Worm (Caenorhabditis elegans): ENCODE measurements around the gene mbr-1.

mbr-1 gene

DNA sequence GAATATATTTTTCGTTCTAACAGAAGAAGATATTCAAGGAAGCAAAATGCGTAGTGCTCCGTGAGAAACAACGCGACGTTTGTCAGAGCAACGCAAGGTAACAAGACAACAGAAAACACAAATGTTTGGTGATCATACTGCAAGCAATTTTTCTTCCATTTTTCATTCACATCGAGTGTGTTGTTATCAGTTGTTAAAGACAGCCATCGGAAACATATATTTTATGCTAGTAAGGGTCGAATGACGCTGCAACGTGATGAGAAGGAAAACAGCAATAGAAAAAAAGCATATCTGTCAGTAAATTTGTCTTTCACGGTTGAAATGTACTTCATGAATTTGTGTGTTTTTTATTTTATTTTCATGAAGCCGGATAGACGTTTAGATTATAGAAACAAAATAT lies 26.3 kb upstream of the mbr-1 start:
- TF ChIP-seq lin-32 (GFP tag; optimal IDR thresholded peaks at IDR 0.05), result no peak

DNA sequence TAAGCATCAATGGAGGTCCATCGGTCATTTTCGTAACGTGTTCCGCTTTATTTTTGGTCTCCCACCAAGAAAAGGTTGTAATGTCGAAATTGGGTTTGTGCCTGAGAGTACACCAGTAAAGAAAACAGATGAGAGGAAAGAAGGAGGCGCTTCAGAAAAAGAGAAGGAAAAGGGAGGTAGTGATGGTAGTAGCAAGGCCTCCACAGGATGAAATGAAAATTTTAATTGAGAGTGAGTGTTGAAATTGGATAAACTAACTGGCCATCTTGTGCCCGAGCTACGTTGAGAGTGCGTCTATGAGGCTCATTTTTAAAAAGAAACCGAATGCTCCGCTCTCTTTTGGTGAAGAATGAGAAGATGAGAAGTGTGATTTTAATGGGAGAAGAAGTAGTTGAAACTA lies 24.5 kb upstream of the mbr-1 start, which contains the start of gene R07A4.2:
Gene R07A4.2 (minus strand): TSS at position 101 of the 400 bp plus-strand sequence.
- no peak for TF ChIP-seq ceh-43 (GFP tag; optimal IDR thresholded peaks at IDR 0.05)
- TF ChIP-seq nhr-12 (tag; optimal IDR thresholded peaks at IDR 0.05), result no peak
- no peak for TF ChIP-seq elt-1 (tag; optimal IDR thresholded peaks at IDR 0.05; ENCODE audit: borderline replicate concordance, insufficient read depth)
- no peak for TF ChIP-seq ham-2 (GFP tag; optimal IDR thresholded peaks at IDR 0.05)
- TF ChIP-seq lin-32 (GFP tag; optimal IDR thresholded peaks at IDR 0.05), result no peak
- no peak for TF ChIP-seq lin-13 (tag; optimal IDR thresholded peaks at IDR 0.05)
- TF ChIP-seq bed-3 (GFP tag; optimal IDR thresholded peaks at IDR 0.05), result no peak
- TF ChIP-seq tbx-8 (GFP tag; optimal IDR thresholded peaks at IDR 0.05), result no peak
- TF ChIP-seq mep-1 (tag; optimal IDR thresholded peaks at IDR 0.05), result no peak

DNA sequence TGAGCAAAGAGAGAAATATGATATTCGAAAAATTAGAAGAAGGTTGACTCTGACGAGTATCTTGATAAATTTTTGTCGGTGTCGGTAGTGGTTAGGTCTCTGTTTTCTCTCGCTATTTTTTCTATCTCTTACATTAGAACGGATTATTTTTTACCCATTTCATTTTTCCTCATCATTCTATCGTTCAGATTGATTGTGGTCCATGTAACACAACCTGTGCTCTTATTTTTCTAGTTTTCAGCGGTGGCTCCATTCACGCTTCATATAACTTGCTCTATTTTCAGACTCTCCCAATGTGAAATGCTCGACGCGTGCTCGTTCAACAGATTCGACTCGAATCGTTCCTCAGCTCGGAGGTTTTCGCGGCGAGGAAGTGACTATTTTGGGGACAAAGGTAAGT lies 12.2 kb upstream of the mbr-1 start, which contains the start of gene egl-36:
Gene egl-36 (plus strand): TSS at position 301 of the 400 bp plus-strand sequence.
- no peak for TF ChIP-seq ceh-39 (tag; optimal IDR thresholded peaks at IDR 0.05)
- no peak for TF ChIP-seq ham-2 (GFP tag; optimal IDR thresholded peaks at IDR 0.05)
- TF ChIP-seq nhr-237 (tag; optimal IDR thresholded peaks at IDR 0.05), result no peak
- no peak for TF ChIP-seq lsy-2 (tag; optimal IDR thresholded peaks at IDR 0.05)
- no peak for TF ChIP-seq unc-120 (tag; optimal IDR thresholded peaks at IDR 0.05; ENCODE audit: poor library complexity, severe bottlenecking)
- no peak for TF ChIP-seq hlh-1 (tag; optimal IDR thresholded peaks at IDR 0.05)
- no peak for TF ChIP-seq ztf-11 (tag; optimal IDR thresholded peaks at IDR 0.05)
- no peak for TF ChIP-seq nhr-12 (tag; optimal IDR thresholded peaks at IDR 0.05)
- no peak for TF ChIP-seq zip-8 (tag; optimal IDR thresholded peaks at IDR 0.05)
- no peak for TF ChIP-seq mab-5 (tag; optimal IDR thresholded peaks at IDR 0.05)
- no peak for TF ChIP-seq snpc-4 (tag; optimal IDR thresholded peaks at IDR 0.05)
- no peak for TF ChIP-seq mep-1 (tag; optimal IDR thresholded peaks at IDR 0.05)
- TF ChIP-seq sptf-1 (tag; optimal IDR thresholded peaks at IDR 0.05), result no peak
- TF ChIP-seq elt-1 (tag; optimal IDR thresholded peaks at IDR 0.05; ENCODE audit: borderline replicate concordance, insufficient read depth), result no peak
- no peak for TF ChIP-seq ceh-83 (GFP tag; optimal IDR thresholded peaks at IDR 0.05)
- no peak for TF ChIP-seq tbx-8 (GFP tag; optimal IDR thresholded peaks at IDR 0.05)
- TF ChIP-seq nhr-28 (tag; optimal IDR thresholded peaks at IDR 0.05), result no peak
- no peak for TF ChIP-seq ces-1 (GFP tag; optimal IDR thresholded peaks at IDR 0.05)

DNA sequence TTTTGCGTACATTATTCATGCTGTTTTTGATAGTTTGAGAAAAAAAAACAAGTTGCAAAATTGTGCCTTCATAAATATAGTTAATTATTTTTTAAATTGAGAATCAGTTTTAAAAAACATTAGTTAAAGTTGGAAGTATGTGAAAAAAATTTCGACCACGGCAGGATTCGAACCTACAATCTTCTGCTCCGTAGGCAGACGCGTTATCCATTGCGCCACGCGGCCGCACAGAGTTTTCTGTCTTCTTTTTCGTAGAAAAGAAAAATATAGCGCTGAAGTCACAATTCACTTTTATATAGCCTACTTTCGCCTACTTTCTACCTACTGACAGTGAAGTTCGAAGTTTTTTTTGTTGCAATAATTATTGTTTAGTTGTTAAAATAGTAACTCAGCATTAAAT lies 10.0 kb upstream of the mbr-1 start:
- no peak for TF ChIP-seq ces-1 (GFP tag; optimal IDR thresholded peaks at IDR 0.05)

DNA sequence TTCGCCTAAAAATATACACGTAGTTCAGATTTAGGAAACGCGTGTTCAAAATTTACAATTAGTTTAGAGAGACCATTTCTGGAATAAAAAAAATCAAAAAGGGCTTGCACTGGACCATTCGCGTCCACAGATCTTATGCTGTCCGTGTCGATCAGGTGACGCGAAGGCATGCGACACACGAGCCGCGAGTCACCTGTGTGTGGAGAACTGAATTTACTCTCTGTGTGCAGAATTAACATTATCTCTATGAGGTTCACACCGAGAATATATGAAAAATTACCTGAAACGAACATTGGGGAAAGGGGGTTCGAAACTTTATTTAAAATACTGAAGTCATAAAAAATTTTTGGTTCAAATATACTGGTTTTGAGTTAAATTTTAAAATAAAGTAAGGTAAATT lies 5.8 kb upstream of the mbr-1 start:
- no peak for TF ChIP-seq unc-120 (tag; optimal IDR thresholded peaks at IDR 0.05; ENCODE audit: poor library complexity, severe bottlenecking)
- TF ChIP-seq nhr-76 (tag; optimal IDR thresholded peaks at IDR 0.05), result no peak
- no peak for TF ChIP-seq lin-13 (tag; optimal IDR thresholded peaks at IDR 0.05)
- TF ChIP-seq cnd-1 (tag; optimal IDR thresholded peaks at IDR 0.05), result no peak
- no peak for TF ChIP-seq ces-1 (GFP tag; optimal IDR thresholded peaks at IDR 0.05)
- no peak for TF ChIP-seq nhr-237 (tag; optimal IDR thresholded peaks at IDR 0.05)
- no peak for TF ChIP-seq sptf-1 (tag; optimal IDR thresholded peaks at IDR 0.05)
- no peak for TF ChIP-seq lsy-2 (tag; optimal IDR thresholded peaks at IDR 0.05)
- no peak for TF ChIP-seq hlh-1 (tag; optimal IDR thresholded peaks at IDR 0.05)
- no peak for TF ChIP-seq ham-2 (GFP tag; optimal IDR thresholded peaks at IDR 0.05)
- no peak for TF ChIP-seq unc-39 (tag; optimal IDR thresholded peaks at IDR 0.05)
- no peak for TF ChIP-seq ztf-11 (tag; optimal IDR thresholded peaks at IDR 0.05)
- TF ChIP-seq M03D4.4 (tag; optimal IDR thresholded peaks at IDR 0.05), result no peak
- TF ChIP-seq ceh-39 (tag; optimal IDR thresholded peaks at IDR 0.05), result no peak
- TF ChIP-seq ceh-83 (GFP tag; optimal IDR thresholded peaks at IDR 0.05), result no peak
- TF ChIP-seq nhr-12 (tag; optimal IDR thresholded peaks at IDR 0.05), result no peak
- TF ChIP-seq zip-8 (tag; optimal IDR thresholded peaks at IDR 0.05), result no peak
- TF ChIP-seq ceh-43 (GFP tag; optimal IDR thresholded peaks at IDR 0.05), result no peak
- TF ChIP-seq elt-3 (tag; optimal IDR thresholded peaks at IDR 0.05), result no peak
- no peak for TF ChIP-seq snpc-4 (tag; optimal IDR thresholded peaks at IDR 0.05)

DNA sequence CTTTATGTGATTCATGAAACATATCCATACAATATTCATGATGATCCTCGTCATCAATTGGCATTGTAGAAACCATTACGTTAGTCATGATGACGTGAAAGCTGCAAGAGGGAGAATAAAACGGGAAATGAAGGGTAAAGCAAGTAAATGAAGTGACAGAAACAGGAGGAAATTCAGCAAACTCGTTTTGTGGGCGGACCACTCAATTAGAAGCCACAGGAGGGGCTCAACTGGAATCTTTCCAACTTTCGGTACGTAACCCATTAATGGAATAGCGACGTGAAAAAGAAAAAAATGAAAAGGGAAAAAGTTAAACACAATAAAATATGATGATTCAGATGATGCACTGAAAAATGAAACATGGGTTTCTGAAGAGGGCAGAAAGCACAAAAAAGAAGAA lies 4.8 kb downstream of the mbr-1 start, which contains the start of gene T01C1.4:
Gene T01C1.4 (minus strand): TSS at position 101 of the 400 bp plus-strand sequence.
- no peak for TF ChIP-seq cnd-1 (tag; optimal IDR thresholded peaks at IDR 0.05)
- TF ChIP-seq mep-1 (tag; optimal IDR thresholded peaks at IDR 0.05), result no peak
- TF ChIP-seq lin-13 (tag; optimal IDR thresholded peaks at IDR 0.05), result no peak
- no peak for TF ChIP-seq nhr-12 (tag; optimal IDR thresholded peaks at IDR 0.05)
- TF ChIP-seq hlh-1 (tag; optimal IDR thresholded peaks at IDR 0.05), result no peak
- TF ChIP-seq pha-4 (tag; optimal IDR thresholded peaks at IDR 0.05), result no peak
- no peak for TF ChIP-seq lsy-2 (tag; optimal IDR thresholded peaks at IDR 0.05)
- TF ChIP-seq unc-62 (GFP tag; optimal IDR thresholded peaks at IDR 0.05), result no peak
- TF ChIP-seq mls-2 (tag; optimal IDR thresholded peaks at IDR 0.05), result no peak
- TF ChIP-seq sem-2 (GFP tag; optimal IDR thresholded peaks at IDR 0.05), result no peak
- no peak for TF ChIP-seq ces-1 (GFP tag; optimal IDR thresholded peaks at IDR 0.05)
- no peak for TF ChIP-seq zip-8 (tag; optimal IDR thresholded peaks at IDR 0.05)
- no peak for TF ChIP-seq nhr-237 (tag; optimal IDR thresholded peaks at IDR 0.05)
- TF ChIP-seq M03D4.4 (tag; optimal IDR thresholded peaks at IDR 0.05), result no peak
- no peak for TF ChIP-seq bed-3 (GFP tag; optimal IDR thresholded peaks at IDR 0.05)
- no peak for TF ChIP-seq blmp-1 (tag; optimal IDR thresholded peaks at IDR 0.05)
- TF ChIP-seq mab-5 (tag; optimal IDR thresholded peaks at IDR 0.05), result no peak
- no peak for TF ChIP-seq unc-39 (tag; optimal IDR thresholded peaks at IDR 0.05)
- no peak for TF ChIP-seq elt-3 (tag; optimal IDR thresholded peaks at IDR 0.05)
